Worm (Caenorhabditis elegans) whole organism, L4 larva: ENCODE measurements around the gene ZK742.3.
A peak's percentile ranks its signal among the peaks of the same experiment; 100 is the strongest.

Experiments used
- D1046.2 ChIP-seq: fragments of 200-800 bp; sonication (Bioruptor generic); IDR thresholded peaks from 2 replicates; pipeline ENCODE4 v1.3.6; 2022; ENCODE audit warnings: missing genetic modification characterization, missing compliant biosample characterization
- F10B5.3 ChIP-seq: sonication (generic microtip); optimal IDR thresholded peaks from 2 replicates; lab custom pipeline; 2016; ENCODE audit warnings: mild to moderate bottlenecking, missing genetic modification characterization, missing compliant biosample characterization
- R02D3.7 ChIP-seq: fragments of 150-350 bp; sonication (generic microtip); optimal IDR thresholded peaks from 3 replicates; lab custom pipeline; 2014; ENCODE audit warnings: missing biosample characterization, missing genetic modification characterization
- T26A8.4 ChIP-seq: fragments of 200-800 bp; sonication (Bioruptor generic); IDR thresholded peaks from 2 replicates; pipeline ENCODE4 v1.3.6; 2022; ENCODE audit warnings: missing genetic modification characterization, missing compliant biosample characterization
- ZK337.2 ChIP-seq: fragments of 200-800 bp; sonication (Bioruptor generic); IDR thresholded peaks from 2 replicates; pipeline ENCODE4 v1.3.6; 2022; ENCODE audit warnings: missing genetic modification reagents, missing genetic modification characterization, missing compliant biosample characterization
- aly-2 ChIP-seq: sonication (generic microtip); optimal IDR thresholded peaks from 2 replicates; lab custom pipeline; 2018; ENCODE audit warnings: missing biosample characterization, missing genetic modification characterization
- arid-1 ChIP-seq: fragments of 200-800 bp; sonication (Bioruptor generic); conservative IDR thresholded peaks from 2 replicates; pipeline ENCODE4 v1.3.6; 2022; ENCODE audit warnings: missing genetic modification reagents, missing genetic modification characterization, missing compliant biosample characterization
- ceh-28 ChIP-seq: fragments of 150-350 bp; optimal IDR thresholded peaks from 2 replicates; lab custom pipeline; 2014; ENCODE audit warnings: missing biosample characterization, missing genetic modification reagents, missing genetic modification characterization
- ceh-62 ChIP-seq: sonication (generic microtip); optimal IDR thresholded peaks from 2 replicates; lab custom pipeline; 2017; ENCODE audit warnings: missing biosample characterization, missing genetic modification characterization
- ces-1 ChIP-seq: fragments of 150-350 bp; sonication (generic microtip); optimal IDR thresholded peaks from 4 replicates; lab custom pipeline; 2014; ENCODE audit warnings: missing biosample characterization, missing genetic modification reagents, missing genetic modification characterization
- cey-2 ChIP-seq: sonication (generic microtip); optimal IDR thresholded peaks from 3 replicates; lab custom pipeline; 2017; ENCODE audit warnings: missing genetic modification characterization, mild to moderate bottlenecking, missing compliant biosample characterization, antibody characterized with exemption, borderline replicate concordance; ENCODE audit not compliant: insufficient read depth
- daf-12 ChIP-seq: fragments of 150-350 bp; optimal IDR thresholded peaks from 2 replicates; lab custom pipeline; 2014; ENCODE audit warnings: missing biosample characterization, missing genetic modification reagents, missing genetic modification characterization
- daf-16 ChIP-seq, 3 experiments: sonication (generic microtip); optimal IDR thresholded peaks; 2 replicates each; lab custom pipeline; 2016 to 2017; ENCODE audit warnings: missing genetic modification characterization in 3 of 3, missing genetic modification reagents in 3 of 3, mild to moderate bottlenecking in 2 of 3, missing compliant biosample characterization in 2 of 3, missing biosample characterization in 1 of 3, moderate library complexity in 1 of 3
- daf-8 ChIP-seq: fragments of 200-800 bp; sonication (Bioruptor generic); IDR thresholded peaks from 2 replicates; pipeline ENCODE4 v1.3.6; 2022; ENCODE audit warnings: missing genetic modification characterization, missing compliant biosample characterization
- dpl-1 ChIP-seq: fragments of 150-350 bp; optimal IDR thresholded peaks from 2 replicates; lab custom pipeline; 2014; ENCODE audit warnings: missing biosample characterization, missing genetic modification reagents, missing genetic modification characterization
- duxl-1 ChIP-seq: sonication (generic microtip); optimal IDR thresholded peaks from 2 replicates; lab custom pipeline; 2016; ENCODE audit warnings: mild to moderate bottlenecking, missing genetic modification characterization, moderate library complexity, missing compliant biosample characterization; ENCODE audit not compliant: poor library complexity
- egl-27 ChIP-seq: sonication (generic microtip); optimal IDR thresholded peaks from 3 replicates; lab custom pipeline; 2017; ENCODE audit warnings: missing biosample characterization, missing genetic modification reagents, missing genetic modification characterization
- egl-43 ChIP-seq: fragments of 200-800 bp; sonication (Bioruptor generic); IDR thresholded peaks from 2 replicates; pipeline ENCODE4 v1.3.6; 2022; ENCODE audit warnings: missing genetic modification reagents, missing genetic modification characterization, missing compliant biosample characterization
- gei-8 ChIP-seq: fragments of 200-800 bp; sonication (Bioruptor generic); optimal IDR thresholded peaks from 2 replicates; lab custom pipeline; 2018; ENCODE audit warnings: mild to moderate bottlenecking, missing genetic modification characterization, missing compliant biosample characterization
- hif-1 ChIP-seq, 2 experiments: sonication (generic microtip); optimal IDR thresholded peaks; 2 replicates each; lab custom pipeline; 2016 to 2017; ENCODE audit warnings: missing compliant biosample characterization in 2 of 2, missing genetic modification characterization in 2 of 2, missing genetic modification reagents in 2 of 2, missing genotype in 2 of 2, mild to moderate bottlenecking in 1 of 2
- hmg-1.1 ChIP-seq: fragments of 200-800 bp; sonication (Bioruptor generic); IDR thresholded peaks from 2 replicates; pipeline ENCODE4 v1.3.6; 2022; ENCODE audit warnings: missing genetic modification reagents, missing genetic modification characterization, missing compliant biosample characterization
- jun-1 ChIP-seq: fragments of 150-350 bp; optimal IDR thresholded peaks from 2 replicates; lab custom pipeline; 2014; ENCODE audit warnings: missing biosample characterization, missing genetic modification reagents, missing genetic modification characterization
- lin-29 ChIP-seq: fragments of 200-800 bp; sonication (Bioruptor generic); IDR thresholded peaks from 2 replicates; pipeline ENCODE4 v1.3.6; 2022; ENCODE audit warnings: missing genetic modification reagents, missing genetic modification characterization, missing compliant biosample characterization
- lin-38 ChIP-seq: fragments of 200-800 bp; sonication (Bioruptor generic); IDR thresholded peaks from 2 replicates; pipeline ENCODE4 v1.3.6; 2022; ENCODE audit warnings: missing genetic modification reagents, missing genetic modification characterization, missing compliant biosample characterization
- lsy-2 ChIP-seq, 2 experiments: fragments of 150-350 bp in 1 of 2; sonication (generic microtip) in 1 of 2; optimal IDR thresholded peaks; 2 replicates each; lab custom pipeline; 2014 to 2017; ENCODE audit warnings: missing biosample characterization in 2 of 2, missing genetic modification characterization in 2 of 2
- madf-9 ChIP-seq: fragments of 200-800 bp; sonication (Bioruptor generic); conservative IDR thresholded peaks from 2 replicates; pipeline ENCODE4 v1.3.6; 2022; ENCODE audit warnings: missing genetic modification reagents, missing genetic modification characterization, missing compliant biosample characterization
- mdl-1 ChIP-seq, 2 experiments: fragments of 150-350 bp in 1 of 2; sonication (generic microtip) in 1 of 2; optimal IDR thresholded peaks; 2 replicates each; lab custom pipeline; 2014 to 2017; ENCODE audit warnings: missing biosample characterization in 2 of 2, missing genetic modification characterization in 2 of 2
- mdt-29 ChIP-seq: fragments of 200-800 bp; sonication (Bioruptor generic); IDR thresholded peaks from 2 replicates; pipeline ENCODE4 v1.3.6; 2022; ENCODE audit warnings: missing genetic modification reagents, missing genetic modification characterization, missing compliant biosample characterization
- mes-2 ChIP-seq: sonication (generic microtip); optimal IDR thresholded peaks from 2 replicates; lab custom pipeline; 2016; ENCODE audit warnings: missing genotype, mild to moderate bottlenecking, missing genetic modification characterization, missing compliant biosample characterization; ENCODE audit not compliant: poor library complexity, severe bottlenecking
- mxl-2 ChIP-seq: fragments of 200-800 bp; sonication (Bioruptor generic); conservative IDR thresholded peaks from 2 replicates; pipeline ENCODE4 v1.3.6; 2022; ENCODE audit warnings: missing genetic modification reagents, missing genetic modification characterization, missing compliant biosample characterization
- mxl-3 ChIP-seq: fragments of 200-800 bp; sonication (Bioruptor generic); optimal IDR thresholded peaks from 2 replicates; lab custom pipeline; 2018; ENCODE audit warnings: mild to moderate bottlenecking, missing genetic modification characterization, missing compliant biosample characterization
- nhr-102 ChIP-seq: sonication (generic microtip); optimal IDR thresholded peaks from 2 replicates; lab custom pipeline; 2016; ENCODE audit warnings: mild to moderate bottlenecking, missing genetic modification characterization, moderate library complexity, missing compliant biosample characterization
- nhr-11 ChIP-seq: fragments of 150-350 bp; optimal IDR thresholded peaks from 2 replicates; lab custom pipeline; 2014; ENCODE audit warnings: missing biosample characterization, missing genetic modification characterization
- nhr-237 ChIP-seq: sonication (generic microtip); optimal IDR thresholded peaks from 2 replicates; lab custom pipeline; 2017; ENCODE audit warnings: missing biosample characterization, missing genetic modification characterization
- nhr-28 ChIP-seq: fragments of 150-350 bp; optimal IDR thresholded peaks from 2 replicates; lab custom pipeline; 2014; ENCODE audit warnings: missing biosample characterization, missing genetic modification characterization
- nhr-41 ChIP-seq: fragments of 200-800 bp; sonication (Bioruptor generic); IDR thresholded peaks from 2 replicates; pipeline ENCODE4 v1.3.6; 2022; ENCODE audit warnings: missing genetic modification reagents, missing genetic modification characterization, missing compliant biosample characterization
- nhr-6 ChIP-seq: fragments of 150-350 bp; optimal IDR thresholded peaks from 2 replicates; lab custom pipeline; 2014; ENCODE audit warnings: missing biosample characterization, missing genetic modification characterization
- nhr-77 ChIP-seq: fragments of 150-350 bp; optimal IDR thresholded peaks from 2 replicates; lab custom pipeline; 2014; ENCODE audit warnings: missing biosample characterization, missing genetic modification characterization
- pha-4 ChIP-seq, 2 experiments: fragments of 150-350 bp in 1 of 2; fragments of 200-800 bp in 1 of 2; sonication (Bioruptor generic) in 1 of 2; IDR thresholded peaks in 1 of 2; optimal IDR thresholded peaks in 1 of 2; 2 replicates each; pipeline versions ENCODE4 v1.3.6 to Lab custom; 2014 to 2022; ENCODE audit warnings: missing genetic modification characterization in 2 of 2, missing genetic modification reagents in 2 of 2, missing biosample characterization in 1 of 2, missing compliant biosample characterization in 1 of 2
- sdz-12 ChIP-seq: fragments of 200-800 bp; sonication (Bioruptor generic); optimal IDR thresholded peaks from 2 replicates; lab custom pipeline; 2018; ENCODE audit warnings: mild to moderate bottlenecking, missing genetic modification characterization, missing compliant biosample characterization
- set-16 ChIP-seq: fragments of 200-800 bp; sonication (Bioruptor generic); IDR thresholded peaks from 2 replicates; pipeline ENCODE4 v1.3.6; 2022; ENCODE audit warnings: missing genetic modification reagents, missing genetic modification characterization, missing compliant biosample characterization
- snpc-1.2 ChIP-seq: fragments of 200-800 bp; sonication (Bioruptor generic); IDR thresholded peaks from 2 replicates; pipeline ENCODE4 v1.3.6; 2022; ENCODE audit warnings: missing genetic modification reagents, missing genetic modification characterization, missing compliant biosample characterization
- zip-11 ChIP-seq: fragments of 200-800 bp; sonication (Bioruptor generic); IDR thresholded peaks from 2 replicates; pipeline ENCODE4 v1.3.6; 2022; ENCODE audit warnings: missing genetic modification characterization, missing compliant biosample characterization
- ztf-11 ChIP-seq: fragments of 150-350 bp; optimal IDR thresholded peaks from 2 replicates; lab custom pipeline; 2014; ENCODE audit warnings: missing biosample characterization, missing genetic modification characterization

The ZK742.3 gene

ce11 chrV:7854603-7855002 is 44.9 kb upstream of the ZK742.3 start, which contains the start of the genes C37C3.9 and C37C3.18 (continued):
- peak in 1 of 2 experiments; percentile 64 for TF ChIP-seq hif-1 (tag; optimal IDR thresholded peaks at IDR 0.05; lab: Kevin White, UChicago)
- no peak for TF ChIP-seq mdt-29 (GFP tag; lab: Robert Waterston, UW)
- peak; percentile 70 for TF ChIP-seq nhr-77 (tag; lab: Kevin White, UChicago)
- TF ChIP-seq aly-2 (tag; lab: Kevin White, UChicago), result no peak
- TF ChIP-seq dpl-1 (GFP tag; lab: Kevin White, UChicago), result peak; percentile 31
- peak; percentile 63 to 78 for TF ChIP-seq mdl-1 (tag; optimal IDR thresholded peaks at IDR 0.05; lab: Kevin White, UChicago)
- TF ChIP-seq ceh-28 (tag; lab: Kevin White, UChicago), result no peak
- TF ChIP-seq F10B5.3, result no peak
- TF ChIP-seq madf-9 (GFP tag; lab: Robert Waterston, UW), result no peak
- 0 out of 2 replicates have a peak, but pooled peaks have one; percentile 39 for TF ChIP-seq pha-4 (GFP tag; IDR thresholded peaks at IDR 0.05; lab: Robert Waterston, UW)
- no peak for TF ChIP-seq pha-4 (tag; optimal IDR thresholded peaks at IDR 0.05; lab: Kevin White, UChicago)
- peak; percentile 46 for TF ChIP-seq ces-1
- no peak for TF ChIP-seq daf-12 (tag; lab: Kevin White, UChicago)
- no peak for TF ChIP-seq cey-2 (tag; lab: Kevin White, UChicago)
- no peak for TF ChIP-seq gei-8
- peak; percentile 83 for TF ChIP-seq nhr-28 (tag; lab: Kevin White, UChicago)
- no peak for TF ChIP-seq nhr-41 (GFP tag; lab: Robert Waterston, UW)
- TF ChIP-seq D1046.2 (GFP tag; lab: Robert Waterston, UW), result 0 out of 2 replicates have a peak, but pooled peaks have one; percentile 63
- TF ChIP-seq egl-43 (GFP tag; lab: Robert Waterston, UW), result peak; percentile 76; the same call in 1 of the 2 replicates
- no peak for TF ChIP-seq R02D3.7 (tag; lab: Kevin White, UChicago)
- TF ChIP-seq egl-27 (tag; lab: Kevin White, UChicago), result no peak
- TF ChIP-seq duxl-1 (tag; lab: Kevin White, UChicago), result no peak
- TF ChIP-seq sdz-12 (GFP tag; lab: Kevin White, UChicago), result no peak
- TF ChIP-seq ZK337.2 (GFP tag; lab: Robert Waterston, UW), result no peak

ce11 chrV:7853900-7854299 is 44.2 kb upstream of the ZK742.3 start:
- TF ChIP-seq duxl-1 (tag; lab: Kevin White, UChicago) (no peak), ceh-62 (tag; lab: Kevin White, UChicago) (no peak), T26A8.4 (no peak), daf-16 (GFP tag; optimal IDR thresholded peaks at IDR 0.05; lab: Kevin White, UChicago) (no peak), daf-16 (tag; optimal IDR thresholded peaks at IDR 0.05; lab: Kevin White, UChicago) (peak; percentile 25), nhr-237 (tag; lab: Kevin White, UChicago) (no peak), nhr-102 (tag; lab: Kevin White, UChicago) (no peak), mes-2 (peak; percentile 24), jun-1 (tag; lab: Kevin White, UChicago) (no peak), nhr-11 (no peak), daf-8 (GFP tag; lab: Robert Waterston, UW) (no peak), mxl-3 (GFP tag; lab: Kevin White, UChicago) (no peak), ceh-28 (tag; lab: Kevin White, UChicago) (no peak), lsy-2 (tag; optimal IDR thresholded peaks at IDR 0.05; lab: Kevin White, UChicago) (peak in 1 of 2 experiments; percentile 27), snpc-1.2 (GFP tag; lab: Robert Waterston, UW) (no peak), lin-38 (0 out of 2 replicates have a peak, but pooled peaks have one; percentile 22), zip-11 (GFP tag; lab: Robert Waterston, UW) (no peak), set-16 (no peak), gei-8 (no peak), lin-29 (GFP tag; lab: Robert Waterston, UW) (no peak), arid-1 (no peak), nhr-6 (tag; lab: Kevin White, UChicago) (peak; percentile 52), ztf-11 (tag; lab: Kevin White, UChicago) (no peak), cey-2 (tag; lab: Kevin White, UChicago) (no peak), hmg-1.1 (GFP tag; lab: Robert Waterston, UW) (0 out of 2 replicates have a peak, but pooled peaks have one; percentile 34), mxl-2 (no peak), hif-1 (tag; optimal IDR thresholded peaks at IDR 0.05; lab: Kevin White, UChicago) (no peak)
- TF ChIP-seq, all 104 proteins: peak for 6
